Fruit fly (Drosophila melanogaster) whole organism, embryonic: ENCODE measurements around the gene CG13605.

Experiments used
- Bgb ChIP-seq: fragments of 200-800 bp; sonication (Bioruptor generic); IDR thresholded peaks from 2 replicates; pipeline ENCODE4 v1.3.6; 2022; ENCODE audit warnings: missing biosample characterization, missing genetic modification characterization; ENCODE audit not compliant: partially characterized antibody
- CG10462 ChIP-seq: fragments of 200-800 bp; sonication (Bioruptor generic); optimal IDR thresholded peaks from 2 replicates; lab custom pipeline; 2016; ENCODE audit warnings: missing biosample characterization, missing genetic modification characterization
- CG10565 ChIP-seq: fragments of 200-800 bp; sonication (Bioruptor generic); optimal IDR thresholded peaks from 3 replicates; lab custom pipeline; 2016; ENCODE audit warnings: missing biosample characterization, mild to moderate bottlenecking, missing genetic modification characterization
- CG12942 ChIP-seq: fragments of 200-800 bp; sonication (Bioruptor generic); optimal IDR thresholded peaks from 3 replicates; lab custom pipeline; 2016; ENCODE audit warnings: missing biosample characterization, missing genetic modification characterization
- CG14860 ChIP-seq: fragments of 200-800 bp; sonication (Bioruptor generic); IDR thresholded peaks from 3 replicates; pipeline ENCODE4 v1.3.6; 2022; ENCODE audit warnings: missing biosample characterization, missing genetic modification characterization; ENCODE audit not compliant: partially characterized antibody
- CG18262 ChIP-seq: fragments of 200-800 bp; optimal IDR thresholded peaks from 3 replicates; lab custom pipeline; 2019; ENCODE audit warnings: missing biosample characterization, mild to moderate bottlenecking, missing genetic modification characterization, moderate library complexity
- CG2202 ChIP-seq: fragments of 200-800 bp; sonication (Bioruptor generic); optimal IDR thresholded peaks from 2 replicates; lab custom pipeline; 2018; ENCODE audit warnings: missing biosample characterization, mild to moderate bottlenecking, missing genetic modification characterization
- CG2875 ChIP-seq: fragments of 200-800 bp; sonication (Bioruptor generic); optimal IDR thresholded peaks from 2 replicates; lab custom pipeline; 2017; ENCODE audit warnings: missing biosample characterization, mild to moderate bottlenecking, missing genetic modification characterization, missing genetic modification reagents
- CG31388 ChIP-seq: fragments of 200-800 bp; sonication (Bioruptor generic); optimal IDR thresholded peaks from 2 replicates; lab custom pipeline; 2016; ENCODE audit warnings: missing biosample characterization, missing genetic modification characterization
- CG31441 ChIP-seq: fragments of 200-800 bp; sonication (Bioruptor generic); IDR thresholded peaks from 2 replicates; pipeline ENCODE4 v1.3.6; 2022; ENCODE audit warnings: missing biosample characterization, missing genetic modification characterization
- CG32532 ChIP-seq: fragments of 200-800 bp; sonication (Bioruptor generic); IDR thresholded peaks from 2 replicates; pipeline ENCODE4 v1.3.6; 2022; ENCODE audit warnings: missing biosample characterization, missing genetic modification characterization
- CG3407 ChIP-seq: fragments of 200-800 bp; sonication (Bioruptor generic); optimal IDR thresholded peaks from 2 replicates; lab custom pipeline; 2018; ENCODE audit warnings: missing biosample characterization, mild to moderate bottlenecking, missing genetic modification characterization
- CG3838 ChIP-seq: fragments of 200-800 bp; sonication (Bioruptor generic); optimal IDR thresholded peaks from 3 replicates; lab custom pipeline; 2016; ENCODE audit warnings: missing biosample characterization, missing genetic modification characterization
- CG5953 ChIP-seq: fragments of 200-800 bp; sonication (Bioruptor generic); IDR thresholded peaks from 2 replicates; pipeline ENCODE4 v1.3.6; 2022; ENCODE audit warnings: missing biosample characterization, missing genetic modification characterization
- CG6654 ChIP-seq: fragments of 200-800 bp; sonication (Bioruptor generic); optimal IDR thresholded peaks from 2 replicates; lab custom pipeline; 2017; ENCODE audit warnings: missing biosample characterization, mild to moderate bottlenecking, missing genetic modification characterization
- CG8281 ChIP-seq: fragments of 200-800 bp; sonication (Bioruptor generic); optimal IDR thresholded peaks from 2 replicates; lab custom pipeline; 2018; ENCODE audit warnings: missing biosample characterization, mild to moderate bottlenecking, missing genetic modification characterization, moderate library complexity
- CG9817 ChIP-seq: fragments of 200-800 bp; sonication (Bioruptor generic); optimal IDR thresholded peaks from 2 replicates; lab custom pipeline; 2018; ENCODE audit warnings: missing biosample characterization, mild to moderate bottlenecking, missing genetic modification characterization, moderate library complexity
- D ChIP-seq, 2 experiments: fragments of 200-800 bp in 1 of 2; fragments of >200 bp in 1 of 2; sonication (Bioruptor generic) in 1 of 2; optimal IDR thresholded peaks; 2 replicates in 1 of 2; 3 replicates in 1 of 2; lab custom pipeline; 2017; ENCODE audit warnings: mild to moderate bottlenecking in 1 of 2, missing biosample characterization in 1 of 2, missing genetic modification characterization in 1 of 2, missing genetic modification reagents in 1 of 2
- D19A ChIP-seq: fragments of 200-800 bp; optimal IDR thresholded peaks from 3 replicates; lab custom pipeline; 2019; ENCODE audit warnings: missing biosample characterization, mild to moderate bottlenecking, missing genetic modification characterization, moderate library complexity
- Deaf1 ChIP-seq: fragments of 200-800 bp; optimal IDR thresholded peaks from 3 replicates; lab custom pipeline; 2019; ENCODE audit warnings: missing biosample characterization, mild to moderate bottlenecking, missing genetic modification characterization, moderate library complexity
- Dip2 ChIP-seq: fragments of 200-800 bp; sonication (Bioruptor generic); IDR thresholded peaks from 2 replicates; pipeline ENCODE4 v1.3.6; 2022; ENCODE audit warnings: missing biosample characterization, missing genetic modification characterization
- Dll ChIP-seq: fragments of 200-800 bp; sonication (Bioruptor generic); IDR thresholded peaks from 4 replicates; pipeline ENCODE4 v1.3.6; 2022; ENCODE audit warnings: missing biosample characterization, missing genetic modification characterization; ENCODE audit not compliant: partially characterized antibody
- HmgD ChIP-seq: fragments of 200-800 bp; sonication (Bioruptor generic); optimal IDR thresholded peaks from 3 replicates; lab custom pipeline; 2016; ENCODE audit warnings: missing biosample characterization, missing genetic modification characterization
- Hr3 ChIP-seq: fragments of 200-800 bp; sonication (Bioruptor generic); optimal IDR thresholded peaks from 3 replicates; lab custom pipeline; 2016; ENCODE audit warnings: missing biosample characterization, missing genetic modification characterization
- Max ChIP-seq: fragments of 200-800 bp; sonication (Bioruptor generic); optimal IDR thresholded peaks from 2 replicates; lab custom pipeline; 2016; ENCODE audit warnings: missing biosample characterization, mild to moderate bottlenecking, missing genetic modification characterization
- Myb ChIP-seq: fragments of 200-800 bp; sonication (Bioruptor generic); optimal IDR thresholded peaks from 2 replicates; lab custom pipeline; 2016; ENCODE audit warnings: missing biosample characterization, missing genetic modification characterization
- Pdp1 ChIP-seq, 2 experiments: fragments of 200-800 bp; sonication (Bioruptor generic); optimal IDR thresholded peaks; 3 replicates each; lab custom pipeline; 2016; ENCODE audit warnings: missing biosample characterization in 2 of 2, missing genetic modification characterization in 2 of 2, mild to moderate bottlenecking in 1 of 2, moderate library complexity in 1 of 2
- Sox102F ChIP-seq: fragments of 200-800 bp; sonication (Bioruptor generic); optimal IDR thresholded peaks from 2 replicates; lab custom pipeline; 2018; ENCODE audit warnings: missing biosample characterization, mild to moderate bottlenecking, missing genetic modification characterization, moderate library complexity
- Spps ChIP-seq: fragments of 200-800 bp; sonication (Bioruptor generic); optimal IDR thresholded peaks from 2 replicates; lab custom pipeline; 2018; ENCODE audit warnings: missing biosample characterization, mild to moderate bottlenecking, missing genetic modification characterization
- Usf ChIP-seq: fragments of 200-800 bp; sonication (Bioruptor generic); optimal IDR thresholded peaks from 2 replicates; lab custom pipeline; 2017; ENCODE audit warnings: missing genotype, missing biosample characterization, missing genetic modification characterization
- amos ChIP-seq: fragments of 200-800 bp; sonication (Bioruptor generic); IDR thresholded peaks from 2 replicates; pipeline ENCODE4 v1.3.6; 2022; ENCODE audit warnings: missing biosample characterization, missing genetic modification characterization; ENCODE audit not compliant: partially characterized antibody
- ara ChIP-seq: fragments of 200-800 bp; sonication (Bioruptor generic); IDR thresholded peaks from 2 replicates; pipeline ENCODE4 v1.3.6; 2022; ENCODE audit warnings: missing biosample characterization, missing genetic modification characterization
- bowl ChIP-seq: fragments of 200-800 bp; sonication (Bioruptor generic); IDR thresholded peaks from 2 replicates; pipeline ENCODE4 v1.3.6; 2022; ENCODE audit warnings: missing biosample characterization, missing genetic modification characterization
- chn ChIP-seq: fragments of 200-800 bp; sonication (Bioruptor generic); optimal IDR thresholded peaks from 2 replicates; lab custom pipeline; 2016; ENCODE audit warnings: missing biosample characterization, missing genetic modification characterization
- ci ChIP-seq: fragments of 200-800 bp; sonication (Bioruptor generic); IDR thresholded peaks from 3 replicates; pipeline ENCODE4 v1.3.6; 2022; ENCODE audit warnings: missing biosample characterization, missing genetic modification characterization
- ewg ChIP-seq: fragments of 200-800 bp; sonication (Bioruptor generic); optimal IDR thresholded peaks from 3 replicates; lab custom pipeline; 2017; ENCODE audit warnings: mild to moderate bottlenecking, missing biosample characterization, missing genetic modification reagents, missing genetic modification characterization
- jing ChIP-seq: fragments of 200-800 bp; sonication (Bioruptor generic); optimal IDR thresholded peaks from 2 replicates; lab custom pipeline; 2018; ENCODE audit warnings: missing biosample characterization, mild to moderate bottlenecking, missing genetic modification characterization
- kah ChIP-seq: fragments of 200-800 bp; sonication (Bioruptor generic); optimal IDR thresholded peaks from 2 replicates; lab custom pipeline; 2018; ENCODE audit warnings: missing biosample characterization, mild to moderate bottlenecking, missing genetic modification characterization
- lbe ChIP-seq: fragments of 200-800 bp; sonication (Bioruptor generic); optimal IDR thresholded peaks from 2 replicates; lab custom pipeline; 2016; ENCODE audit warnings: missing biosample characterization, mild to moderate bottlenecking, missing genetic modification characterization
- nmo ChIP-seq: fragments of 200-800 bp; sonication (Bioruptor generic); optimal IDR thresholded peaks from 2 replicates; lab custom pipeline; 2018; ENCODE audit warnings: missing biosample characterization, mild to moderate bottlenecking, missing genetic modification characterization, moderate library complexity
- oc ChIP-seq: fragments of 200-800 bp; sonication (Bioruptor generic); optimal IDR thresholded peaks from 2 replicates; lab custom pipeline; 2018; ENCODE audit warnings: missing biosample characterization, mild to moderate bottlenecking, missing genetic modification characterization, moderate library complexity
- pan ChIP-seq, 4 experiments: fragments of >200 bp in 3 of 4; fragments of 200-800 bp in 1 of 4; sonication (Bioruptor generic) in 1 of 4; optimal IDR thresholded peaks in 3 of 4; IDR thresholded peaks in 1 of 4; 2 replicates each; pipeline versions ENCODE4 v1.3.6 to Lab custom; 2017 to 2022; ENCODE audit warnings: missing biosample characterization in 2 of 4, missing genetic modification characterization in 2 of 4, mixed read lengths in 1 of 4
- pum ChIP-seq: fragments of 200-800 bp; sonication (Bioruptor generic); optimal IDR thresholded peaks from 2 replicates; lab custom pipeline; 2016; ENCODE audit warnings: missing biosample characterization, missing genetic modification characterization
- pzg ChIP-seq: fragments of 200-800 bp; sonication (Bioruptor generic); optimal IDR thresholded peaks from 3 replicates; lab custom pipeline; 2018; ENCODE audit warnings: missing biosample characterization, mild to moderate bottlenecking, missing genetic modification characterization, moderate library complexity
- sisA ChIP-seq: fragments of 200-800 bp; sonication (Bioruptor generic); IDR thresholded peaks from 2 replicates; pipeline ENCODE4 v1.3.6; 2022; ENCODE audit warnings: missing biosample characterization, missing genetic modification characterization
- slp2 ChIP-seq: fragments of 200-800 bp; sonication (Bioruptor generic); optimal IDR thresholded peaks from 2 replicates; lab custom pipeline; 2016; ENCODE audit warnings: missing biosample characterization, missing genetic modification characterization
- tap ChIP-seq: fragments of 200-800 bp; optimal IDR thresholded peaks from 3 replicates; lab custom pipeline; 2019; ENCODE audit warnings: missing biosample characterization, mild to moderate bottlenecking, missing genetic modification characterization, moderate library complexity
- tgo ChIP-seq: fragments of 200-800 bp; sonication (Bioruptor generic); IDR thresholded peaks from 3 replicates; pipeline ENCODE4 v1.3.6; 2022; ENCODE audit warnings: missing biosample characterization, missing genetic modification characterization

The CG13605 gene

dm6 chr3R:24108902-24109389 is 3.2 kb downstream of the CG13605 start, which contains the start of the genes eIF4EHP and CG18428 (continued):
- TF ChIP-seq CG32532 (GFP tag; lab: Robert Waterston, UW): no peak
- peak; percentile 98 for TF ChIP-seq kah (GFP tag; lab: Kevin White, UChicago)
- TF ChIP-seq pum: peak; percentile 85
- TF ChIP-seq tgo (GFP tag; lab: Robert Waterston, UW): no peak
- no peak for TF ChIP-seq amos (GFP tag; lab: Robert Waterston, UW)
- peak; percentile 99 for TF ChIP-seq CG12942
- TF ChIP-seq jing (GFP tag; lab: Kevin White, UChicago): peak; percentile 96
- no peak for TF ChIP-seq Dip2 (GFP tag; lab: Robert Waterston, UW)
- no peak for TF ChIP-seq CG14860
- no peak; the same call in 1 of the 2 replicates for TF ChIP-seq bowl (GFP tag; lab: Robert Waterston, UW)
- peak; percentile 99 for TF ChIP-seq Usf (GFP tag; lab: Kevin White, UChicago)
- peak; percentile 74 for TF ChIP-seq pzg (GFP tag; lab: Kevin White, UChicago)
- no peak for TF ChIP-seq CG31441
- TF ChIP-seq CG18262 (tag; lab: Kevin White, UChicago): peak; percentile 99
- peak; percentile 99 for TF ChIP-seq CG2202 (tag; lab: Kevin White, UChicago)
- TF ChIP-seq Spps (tag; lab: Kevin White, UChicago): peak; percentile 99
- peak; percentile 70 for TF ChIP-seq Myb (GFP tag; lab: Kevin White, UChicago)
- peak; percentile 85 for TF ChIP-seq CG10565 (GFP tag; lab: Kevin White, UChicago)
- TF ChIP-seq CG9817: peak; percentile 99
- TF ChIP-seq D (optimal IDR thresholded peaks at IDR 0.05; lab: Kevin White, UChicago): no peak
- peak; percentile 99 for TF ChIP-seq D (GFP tag; optimal IDR thresholded peaks at IDR 0.05; lab: Kevin White, UChicago)
- peak; percentile 96 for TF ChIP-seq ewg
- TF ChIP-seq ci (GFP tag; lab: Robert Waterston, UW): no peak; the same call in 2 of the 3 replicates
- peak; percentile 88 for TF ChIP-seq chn
- TF ChIP-seq nmo: peak; percentile 100
- peak; percentile 97 for TF ChIP-seq Max
- no peak; the same call in 1 of the 2 replicates for TF ChIP-seq CG5953
- TF ChIP-seq ara (GFP tag; lab: Robert Waterston, UW): 0 out of 2 replicates have a peak, but pooled peaks have one; percentile 98
- peak; percentile 94 for TF ChIP-seq CG8281
- TF ChIP-seq CG10462: peak; percentile 97
- peak; percentile 93 for TF ChIP-seq CG6654 (GFP tag; lab: Kevin White, UChicago)
- peak; percentile 99 for TF ChIP-seq Sox102F (GFP tag; lab: Kevin White, UChicago)
- peak; percentile 100 for TF ChIP-seq Hr3 (GFP tag; lab: Kevin White, UChicago)
- no peak for TF ChIP-seq sisA (GFP tag; lab: Robert Waterston, UW)
- peak; percentile 99 for TF ChIP-seq oc (tag; lab: Kevin White, UChicago)
- peak; percentile 94 for TF ChIP-seq CG2875 (GFP tag; lab: Kevin White, UChicago)
- TF ChIP-seq D19A (tag; lab: Kevin White, UChicago): peak; percentile 99
- TF ChIP-seq CG3407 (GFP tag; lab: Kevin White, UChicago): peak; percentile 95
- peak; percentile 85 to 86 for TF ChIP-seq Pdp1 (GFP tag; optimal IDR thresholded peaks at IDR 0.05; lab: Kevin White, UChicago)
- TF ChIP-seq Deaf1 (tag; lab: Kevin White, UChicago): peak; percentile 93
- TF ChIP-seq tap (tag; lab: Kevin White, UChicago): peak; percentile 99
- TF ChIP-seq Dll (GFP tag; lab: Robert Waterston, UW): no peak
- peak; percentile 93 for TF ChIP-seq CG3838 (GFP tag; lab: Kevin White, UChicago)
- TF ChIP-seq pan (optimal IDR thresholded peaks at IDR 0.05; lab: Kevin White, UChicago): peak in 1 of 2 experiments; percentile 73
- peak in 1 of 2 experiments; percentile 73 for TF ChIP-seq pan (GFP tag; optimal IDR thresholded peaks at IDR 0.05 in 1 of 2, IDR thresholded peaks at IDR 0.05 in 1 of 2)
- no peak for TF ChIP-seq Bgb (GFP tag; lab: Robert Waterston, UW)
- peak; percentile 95 for TF ChIP-seq CG31388
- peak; percentile 71 for TF ChIP-seq HmgD (GFP tag; lab: Kevin White, UChicago)
- TF ChIP-seq slp2: peak; percentile 81
- peak; percentile 97 for TF ChIP-seq lbe (GFP tag; lab: Kevin White, UChicago)
